Fruit fly (Drosophila melanogaster): Measurements from ENCODE around the gene CG15579.

CG15579 gene

DNA sequence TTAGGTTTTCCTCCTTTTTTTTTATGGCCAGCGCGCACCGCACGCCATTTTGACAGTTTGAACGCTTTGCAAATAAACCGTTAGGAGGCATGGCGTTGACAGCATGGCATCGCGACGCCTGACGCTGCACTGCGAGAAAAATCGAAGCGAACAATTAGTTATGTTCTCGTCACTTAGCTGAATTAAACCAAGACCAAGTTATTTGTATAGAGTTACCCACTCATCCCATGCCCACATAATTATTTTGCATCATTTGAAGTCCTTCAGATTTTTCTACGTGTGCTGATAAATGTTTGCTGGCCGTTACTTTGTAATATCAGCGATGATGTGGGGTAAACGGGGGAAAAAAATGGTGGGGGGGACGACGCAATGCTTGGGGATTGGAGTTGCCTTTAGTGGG is 18.2 kb upstream of the CG15579 start (continued):
- TF ChIP-seq fd59A (GFP tag; optimal IDR thresholded peaks at IDR 0.05) (no peak), Sox15 (GFP tag; optimal IDR thresholded peaks at IDR 0.05) (no peak), Hr38 (GFP tag; optimal IDR thresholded peaks at IDR 0.05) (no peak), CG8632 (GFP tag; optimal IDR thresholded peaks at IDR 0.05) (no peak), Hr4 (GFP tag; optimal IDR thresholded peaks at IDR 0.05) (peak; percentile 44), CG3032 (tag; optimal IDR thresholded peaks at IDR 0.05) (no peak), eg (GFP tag; IDR thresholded peaks at IDR 0.05) (peak; percentile 58; the same call in 2 of the 3 replicates), CG6792 (GFP tag; optimal IDR thresholded peaks at IDR 0.05) (no peak), Met (GFP tag; optimal IDR thresholded peaks at IDR 0.05) (no peak), Gug (GFP tag; IDR thresholded peaks at IDR 0.05) (peak; percentile 40; the same call in 1 of the 2 replicates), Hr39 (GFP tag; optimal IDR thresholded peaks at IDR 0.05) (peak; percentile 4), CG6854 (GFP tag; optimal IDR thresholded peaks at IDR 0.05) (no peak), OdsH (GFP tag; optimal IDR thresholded peaks at IDR 0.05) (peak; percentile 33), vri (GFP tag; optimal IDR thresholded peaks at IDR 0.05) (no peak), CG3919 (GFP tag; optimal IDR thresholded peaks at IDR 0.05) (peak; percentile 27), CG10631 (GFP tag; optimal IDR thresholded peaks at IDR 0.05) (no peak), Smox (GFP tag; optimal IDR thresholded peaks at IDR 0.05) (no peak), dac (GFP tag; optimal IDR thresholded peaks at IDR 0.05) (no peak)

DNA sequence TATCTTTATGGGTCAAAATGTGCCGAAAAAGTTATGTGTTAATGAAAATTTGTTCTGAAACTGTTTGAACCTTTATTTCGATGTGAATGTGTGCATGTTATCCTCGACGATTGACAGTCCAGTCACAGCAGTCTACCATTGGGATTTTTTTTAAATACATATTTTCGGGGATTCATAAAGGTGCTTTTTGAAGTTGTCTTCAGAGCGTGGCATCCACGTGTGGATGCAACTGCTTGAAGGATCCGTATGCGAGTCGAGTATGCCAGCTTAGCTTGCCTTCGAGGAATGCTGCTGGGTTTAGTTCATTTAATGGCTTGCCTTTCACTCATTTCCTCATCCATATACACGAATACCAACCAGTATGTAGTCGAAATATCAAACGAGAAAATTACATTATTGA is 17.8 kb upstream of the CG15579 start, which contains the start of gene CG12693:
Gene CG12693, minus strand, starts transcription at position 101 of the 400 bp plus-strand sequence.
- TF ChIP-seq CG6792 (GFP tag; optimal IDR thresholded peaks at IDR 0.05) (no peak), cyc (GFP tag; optimal IDR thresholded peaks at IDR 0.05) (no peak), CG15336 (GFP tag; IDR thresholded peaks at IDR 0.05) (no peak), CG10631 (GFP tag; optimal IDR thresholded peaks at IDR 0.05) (no peak), CG16779 (tag; optimal IDR thresholded peaks at IDR 0.05) (no peak), vri (GFP tag; optimal IDR thresholded peaks at IDR 0.05) (no peak), CG11294 (GFP tag; IDR thresholded peaks at IDR 0.05) (no peak), CG34406 (GFP tag; optimal IDR thresholded peaks at IDR 0.05) (no peak), dsx (GFP tag; optimal IDR thresholded peaks at IDR 0.05; ENCODE audit: poor library complexity, severe bottlenecking) (no peak), achi (GFP tag; optimal IDR thresholded peaks at IDR 0.05) (no peak), lz (GFP tag; optimal IDR thresholded peaks at IDR 0.05) (no peak), CG9139 (GFP tag; optimal IDR thresholded peaks at IDR 0.05) (no peak), Ets96B (tag; optimal IDR thresholded peaks at IDR 0.05) (no peak), spab (GFP tag; optimal IDR thresholded peaks at IDR 0.05) (no peak)

DNA sequence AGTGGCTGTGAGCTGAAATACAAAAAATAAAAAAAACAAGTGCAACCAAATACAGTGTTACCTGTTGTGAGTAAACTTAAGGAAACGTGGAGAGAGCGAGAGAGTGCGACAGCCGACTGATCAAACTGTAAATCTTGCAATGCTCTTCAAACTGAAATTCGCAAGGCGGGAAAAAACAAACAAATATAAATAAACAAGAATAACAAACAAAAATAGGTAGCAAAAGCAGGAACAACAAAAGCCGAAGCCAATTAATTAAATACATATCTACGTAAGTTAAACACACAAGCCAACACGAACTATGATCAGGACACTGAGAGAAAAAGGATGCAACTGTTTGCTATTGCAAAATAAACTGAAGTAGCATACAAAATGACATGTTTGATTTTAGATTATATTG is 13.7 kb upstream of the CG15579 start:
- TF ChIP-seq salr (GFP tag; optimal IDR thresholded peaks at IDR 0.05) (peak in 1 of 2 experiments; percentile 13), CG10669 (GFP tag; optimal IDR thresholded peaks at IDR 0.05) (peak; percentile 33), CG10631 (GFP tag; optimal IDR thresholded peaks at IDR 0.05) (no peak), Eip78C (GFP tag) (peak; percentile 70), CG6163 (GFP tag; IDR thresholded peaks at IDR 0.05) (peak; percentile 51; the same call in 1 of the 3 replicates), eg (GFP tag; IDR thresholded peaks at IDR 0.05) (peak; percentile 37; the same call in 2 of the 3 replicates), svp (GFP tag) (no peak)

DNA sequence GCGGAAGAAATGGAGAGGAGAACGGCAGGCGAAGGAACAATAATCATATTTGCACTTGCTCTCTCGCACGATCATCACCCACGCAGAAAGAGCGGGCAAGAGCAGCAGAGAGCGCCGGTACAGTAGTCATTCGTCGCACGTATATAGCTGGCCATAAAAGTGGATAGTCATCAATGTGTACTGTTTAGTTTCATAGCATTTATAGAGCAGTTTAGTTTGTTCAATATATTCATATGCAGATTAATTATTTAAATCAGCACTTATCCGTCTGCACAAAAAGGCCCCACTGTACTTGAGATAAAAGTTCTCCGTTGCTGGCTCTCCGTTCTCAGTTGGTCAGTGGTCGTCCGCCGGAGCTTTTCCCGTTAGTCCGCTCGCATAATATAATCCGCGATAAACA is 13.2 kb upstream of the CG15579 start:
- TF ChIP-seq CG16779 (tag; optimal IDR thresholded peaks at IDR 0.05) = peak; percentile 96
- TF ChIP-seq CG34406 (GFP tag; optimal IDR thresholded peaks at IDR 0.05) = peak; percentile 99
- TF ChIP-seq CG7368 (GFP tag; optimal IDR thresholded peaks at IDR 0.05) = peak; percentile 98
- TF ChIP-seq topi (GFP tag; optimal IDR thresholded peaks at IDR 0.05) = peak; percentile 99
- TF ChIP-seq dac (GFP tag; optimal IDR thresholded peaks at IDR 0.05) = peak; percentile 95
- TF ChIP-seq Eip93F (GFP tag; optimal IDR thresholded peaks at IDR 0.05) = peak; percentile 98
- peak; percentile 97 for TF ChIP-seq CG6276 (GFP tag; optimal IDR thresholded peaks at IDR 0.05)
- peak; percentile 94 for TF ChIP-seq CG6808 (GFP tag; optimal IDR thresholded peaks at IDR 0.05)
- TF ChIP-seq CG11902 (GFP tag; optimal IDR thresholded peaks at IDR 0.05) = peak; percentile 99
- peak; percentile 99 for TF ChIP-seq CG6792 (GFP tag; optimal IDR thresholded peaks at IDR 0.05)
- TF ChIP-seq pdm3 (GFP tag; optimal IDR thresholded peaks at IDR 0.05) = peak; percentile 99
- peak; percentile 99 for TF ChIP-seq CG11294 (GFP tag; IDR thresholded peaks at IDR 0.05)
- TF ChIP-seq esn (GFP tag; optimal IDR thresholded peaks at IDR 0.05) = peak; percentile 99
- TF ChIP-seq Hr38 (GFP tag; optimal IDR thresholded peaks at IDR 0.05) = peak; percentile 93
- peak; percentile 100 for TF ChIP-seq CG6163 (GFP tag; IDR thresholded peaks at IDR 0.05)
- TF ChIP-seq fd85E (GFP tag; optimal IDR thresholded peaks at IDR 0.05) = peak; percentile 94
- peak; percentile 99 for TF ChIP-seq OdsH (GFP tag; optimal IDR thresholded peaks at IDR 0.05)
- TF ChIP-seq Met (GFP tag; optimal IDR thresholded peaks at IDR 0.05) = peak; percentile 99
- TF ChIP-seq CG6854 (GFP tag; optimal IDR thresholded peaks at IDR 0.05) = peak; percentile 98
- TF ChIP-seq net (GFP tag; optimal IDR thresholded peaks at IDR 0.05) = peak; percentile 97
- peak; percentile 99 for TF ChIP-seq acj6 (GFP tag; optimal IDR thresholded peaks at IDR 0.05)
- TF ChIP-seq CG15336 (GFP tag; IDR thresholded peaks at IDR 0.05) = peak; percentile 99
- TF ChIP-seq eg (GFP tag; IDR thresholded peaks at IDR 0.05) = peak; percentile 99
- TF ChIP-seq Ets21C (GFP tag; optimal IDR thresholded peaks at IDR 0.05) = peak; percentile 99
